Worm (Caenorhabditis elegans) whole organism, L2 larva: Measurements from ENCODE around the gene T11F9.10.

Source experiments
- C34F6.9 ChIP-seq: fragments of 150-350 bp; optimal IDR thresholded peaks from 2 replicates; lab custom pipeline; 2014; ENCODE audit warnings: missing biosample characterization, missing genetic modification characterization
- F13H6.1 ChIP-seq: sonication (generic microtip); optimal IDR thresholded peaks from 2 replicates; lab custom pipeline; 2016; ENCODE audit warnings: missing genetic modification characterization, missing compliant biosample characterization
- R02D3.7 ChIP-seq: fragments of 150-350 bp; optimal IDR thresholded peaks from 2 replicates; lab custom pipeline; 2014; ENCODE audit warnings: missing biosample characterization, missing genetic modification characterization
- Y55F3AM.14 ChIP-seq: fragments of 200-800 bp; sonication (Bioruptor generic); optimal IDR thresholded peaks from 2 replicates; lab custom pipeline; 2018; ENCODE audit warnings: mild to moderate bottlenecking, missing genetic modification characterization, missing compliant biosample characterization
- ZK546.5 ChIP-seq: sonication (generic microtip); optimal IDR thresholded peaks from 2 replicates; lab custom pipeline; 2017; ENCODE audit warnings: missing biosample characterization, missing genetic modification characterization
- alr-1 ChIP-seq: fragments of 150-350 bp; optimal IDR thresholded peaks from 2 replicates; lab custom pipeline; 2014; ENCODE audit warnings: missing biosample characterization, missing genetic modification characterization
- aly-2 ChIP-seq: fragments of 150-350 bp; optimal IDR thresholded peaks from 2 replicates; lab custom pipeline; 2014; ENCODE audit warnings: missing biosample characterization, missing genetic modification characterization
- ama-1 ChIP-seq: fragments of 150-350 bp; optimal IDR thresholded peaks from 2 replicates; lab custom pipeline; 2018; ENCODE audit warnings: inconsistent platforms
- blmp-1 ChIP-seq: sonication (generic microtip); optimal IDR thresholded peaks from 2 replicates; lab custom pipeline; 2017; ENCODE audit warnings: missing genetic modification characterization, mild to moderate bottlenecking, missing compliant biosample characterization, antibody characterized with exemption, moderate library complexity; ENCODE audit not compliant: insufficient read depth
- ceh-16 ChIP-seq: fragments of 150-350 bp; optimal IDR thresholded peaks from 2 replicates; lab custom pipeline; 2014; ENCODE audit warnings: missing biosample characterization, missing genetic modification characterization
- ceh-82 ChIP-seq: fragments of 150-350 bp; optimal IDR thresholded peaks from 2 replicates; lab custom pipeline; 2014; ENCODE audit warnings: missing biosample characterization, missing genetic modification characterization
- crh-2 ChIP-seq: sonication (generic microtip); optimal IDR thresholded peaks from 2 replicates; lab custom pipeline; 2017; ENCODE audit warnings: missing biosample characterization, missing genetic modification characterization
- dmd-4 ChIP-seq: sonication (generic microtip); optimal IDR thresholded peaks from 2 replicates; lab custom pipeline; 2017; ENCODE audit warnings: missing biosample characterization, missing genetic modification characterization
- egl-27 ChIP-seq: sonication (generic microtip); optimal IDR thresholded peaks from 3 replicates; lab custom pipeline; 2017; ENCODE audit warnings: missing biosample characterization, missing genetic modification reagents, missing genetic modification characterization
- elt-1 ChIP-seq: fragments of 150-350 bp; optimal IDR thresholded peaks from 2 replicates; lab custom pipeline; 2014; ENCODE audit warnings: missing biosample characterization, missing genetic modification characterization
- elt-3 ChIP-seq: sonication (generic microtip); optimal IDR thresholded peaks from 2 replicates; lab custom pipeline; 2017; ENCODE audit warnings: missing biosample characterization, missing genetic modification characterization
- fos-1 ChIP-seq: fragments of 150-350 bp; optimal IDR thresholded peaks from 2 replicates; lab custom pipeline; 2014; ENCODE audit warnings: missing biosample characterization, missing genetic modification characterization
- gmeb-1 ChIP-seq: fragments of 150-350 bp; optimal IDR thresholded peaks from 2 replicates; lab custom pipeline; 2014; ENCODE audit warnings: missing biosample characterization, missing genetic modification characterization
- lin-11 ChIP-seq: fragments of 150-350 bp; sonication (generic microtip); optimal IDR thresholded peaks from 2 replicates; lab custom pipeline; 2014; ENCODE audit warnings: missing biosample characterization, missing genetic modification characterization, inconsistent platforms, mixed read lengths
- lin-13 ChIP-seq: fragments of 150-350 bp; optimal IDR thresholded peaks from 2 replicates; lab custom pipeline; 2014; ENCODE audit warnings: missing biosample characterization, missing genetic modification reagents, missing genetic modification characterization
- lin-39 ChIP-seq: fragments of 150-350 bp; optimal IDR thresholded peaks from 2 replicates; lab custom pipeline; 2014; ENCODE audit warnings: missing biosample characterization, missing genetic modification reagents, missing genetic modification characterization
- lsy-2 ChIP-seq, 2 experiments: fragments of 150-350 bp in 1 of 2; sonication (generic microtip) in 1 of 2; optimal IDR thresholded peaks; 2 replicates each; lab custom pipeline; 2014 to 2017; ENCODE audit warnings: missing biosample characterization in 2 of 2, missing genetic modification characterization in 2 of 2
- mab-5 ChIP-seq: fragments of 150-350 bp; optimal IDR thresholded peaks from 2 replicates; lab custom pipeline; 2014; ENCODE audit warnings: missing biosample characterization, missing genetic modification characterization
- mbf-1 ChIP-seq: sonication (generic microtip); optimal IDR thresholded peaks from 2 replicates; lab custom pipeline; 2017; ENCODE audit warnings: missing biosample characterization, missing genetic modification characterization
- mdl-1 ChIP-seq, 2 experiments: fragments of 150-350 bp in 1 of 2; sonication (generic microtip) in 1 of 2; optimal IDR thresholded peaks; 2 replicates each; lab custom pipeline; 2017; ENCODE audit warnings: missing biosample characterization in 2 of 2, missing genetic modification characterization in 2 of 2
- nhr-10 ChIP-seq: sonication (generic microtip); optimal IDR thresholded peaks from 2 replicates; lab custom pipeline; 2017; ENCODE audit warnings: missing biosample characterization, missing genetic modification characterization
- nhr-11 ChIP-seq: fragments of 150-350 bp; optimal IDR thresholded peaks from 2 replicates; lab custom pipeline; 2014; ENCODE audit warnings: missing biosample characterization, missing genetic modification characterization
- nhr-12 ChIP-seq: fragments of 150-350 bp; optimal IDR thresholded peaks from 2 replicates; lab custom pipeline; 2014; ENCODE audit warnings: missing biosample characterization, missing genetic modification characterization
- nhr-129 ChIP-seq: fragments of 150-350 bp; optimal IDR thresholded peaks from 2 replicates; lab custom pipeline; 2014; ENCODE audit warnings: missing biosample characterization, missing genetic modification characterization
- nhr-21 ChIP-seq: fragments of 150-350 bp; optimal IDR thresholded peaks from 2 replicates; lab custom pipeline; 2014; ENCODE audit warnings: missing biosample characterization, missing genetic modification characterization
- nhr-23 ChIP-seq: fragments of 150-350 bp; optimal IDR thresholded peaks from 2 replicates; lab custom pipeline; 2014; ENCODE audit warnings: missing biosample characterization, missing genetic modification reagents, missing genetic modification characterization
- nhr-237 ChIP-seq: fragments of 150-350 bp; optimal IDR thresholded peaks from 2 replicates; lab custom pipeline; 2014; ENCODE audit warnings: missing biosample characterization, missing genetic modification characterization
- nhr-25 ChIP-seq: fragments of 150-350 bp; sonication (generic microtip); optimal IDR thresholded peaks from 3 replicates; lab custom pipeline; 2014; ENCODE audit warnings: missing biosample characterization, missing genetic modification characterization
- nhr-6 ChIP-seq: fragments of 150-350 bp; optimal IDR thresholded peaks from 2 replicates; lab custom pipeline; 2014; ENCODE audit warnings: missing biosample characterization, missing genetic modification characterization
- nhr-77 ChIP-seq: fragments of 150-350 bp; optimal IDR thresholded peaks from 2 replicates; lab custom pipeline; 2014; ENCODE audit warnings: missing biosample characterization, missing genetic modification characterization
- peb-1 ChIP-seq: fragments of 150-350 bp; optimal IDR thresholded peaks from 2 replicates; lab custom pipeline; 2014; ENCODE audit warnings: missing biosample characterization, missing genetic modification characterization
- sem-4 ChIP-seq: fragments of 150-350 bp; optimal IDR thresholded peaks from 2 replicates; lab custom pipeline; 2014; ENCODE audit warnings: missing biosample characterization, missing genetic modification reagents, missing genetic modification characterization
- skn-1 ChIP-seq: sonication (generic microtip); optimal IDR thresholded peaks from 2 replicates; lab custom pipeline; 2017; ENCODE audit warnings: missing biosample characterization, missing genetic modification characterization
- sma-3 ChIP-seq: sonication (generic microtip); optimal IDR thresholded peaks from 2 replicates; lab custom pipeline; 2016; ENCODE audit warnings: missing genetic modification reagents, missing genetic modification characterization, missing compliant biosample characterization
- sma-9 ChIP-seq, 2 experiments: fragments of 150-350 bp in 1 of 2; sonication (generic microtip) in 1 of 2; optimal IDR thresholded peaks; 2 replicates each; lab custom pipeline; 2014 to 2016; ENCODE audit warnings: missing genetic modification characterization in 2 of 2, mild to moderate bottlenecking in 1 of 2, missing biosample characterization in 1 of 2, missing compliant biosample characterization in 1 of 2, missing genetic modification reagents in 1 of 2, moderate library complexity in 1 of 2
- snpc-4 ChIP-seq: fragments of 150-350 bp; optimal IDR thresholded peaks from 2 replicates; lab custom pipeline; 2014; ENCODE audit warnings: missing biosample characterization, missing genetic modification characterization
- unc-39 ChIP-seq: fragments of 150-350 bp; optimal IDR thresholded peaks from 2 replicates; lab custom pipeline; 2014; ENCODE audit warnings: missing biosample characterization, missing genetic modification characterization
- unc-55 ChIP-seq: fragments of 150-350 bp; sonication (generic microtip); optimal IDR thresholded peaks from 3 replicates; lab custom pipeline; 2014; ENCODE audit warnings: missing biosample characterization, missing genetic modification reagents, missing genetic modification characterization
- unc-62 ChIP-seq: fragments of 150-350 bp; optimal IDR thresholded peaks from 2 replicates; lab custom pipeline; 2014; ENCODE audit warnings: missing biosample characterization, missing genetic modification reagents, missing genetic modification characterization
- zag-1 ChIP-seq: fragments of 150-350 bp; optimal IDR thresholded peaks from 2 replicates; lab custom pipeline; 2014; ENCODE audit warnings: missing biosample characterization, missing genetic modification characterization
- ztf-1 ChIP-seq: fragments of 200-800 bp; sonication (Bioruptor generic); conservative IDR thresholded peaks from 2 replicates; pipeline ENCODE4 v1.3.6; 2022; ENCODE audit warnings: missing genetic modification characterization, missing compliant biosample characterization
- ztf-11 ChIP-seq: sonication (generic microtip); optimal IDR thresholded peaks from 2 replicates; lab custom pipeline; 2017; ENCODE audit warnings: missing biosample characterization, missing genetic modification characterization
- ztf-4 ChIP-seq: fragments of 150-350 bp; optimal IDR thresholded peaks from 2 replicates; lab custom pipeline; 2014; ENCODE audit warnings: missing biosample characterization, missing genetic modification characterization

Gene T11F9.10

DNA sequence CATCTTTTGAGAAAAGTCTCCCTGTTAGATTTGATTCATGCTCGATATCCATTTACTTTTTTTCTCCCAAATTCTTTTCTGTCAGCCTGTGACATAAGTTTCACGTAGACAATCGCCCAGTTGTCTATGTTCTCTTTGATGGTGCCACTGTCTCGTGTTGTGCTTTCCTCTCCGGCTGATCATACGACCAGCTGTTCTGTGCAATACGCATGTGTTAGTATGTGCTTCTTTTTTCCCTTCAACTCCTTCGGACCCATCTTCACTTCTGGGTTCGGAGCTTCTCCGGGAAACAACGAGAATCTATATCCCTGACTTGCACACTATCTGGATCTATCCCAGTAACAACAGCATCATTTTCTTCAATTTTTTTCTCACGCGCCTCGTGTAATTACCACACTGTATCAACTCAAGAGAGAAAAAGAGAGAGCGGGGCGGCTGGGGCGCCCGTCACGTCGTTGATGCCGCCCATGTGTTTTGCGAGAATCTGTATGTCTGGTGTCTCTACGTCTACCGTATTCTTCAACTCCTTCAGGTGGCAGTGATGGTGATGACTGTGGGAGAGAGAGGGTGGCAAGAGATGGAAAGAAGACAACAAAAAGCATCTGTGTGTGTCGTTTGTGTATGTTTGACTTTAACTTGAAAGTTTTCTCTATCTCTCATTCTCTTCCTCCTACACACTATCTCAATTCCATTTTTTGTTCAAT is 45.2 kb downstream of the T11F9.10 start:
- TF ChIP-seq lin-11 (tag; lab: Kevin White, UChicago) (no peak), mbf-1 (tag; lab: Kevin White, UChicago) (no peak), mab-5 (tag; lab: Kevin White, UChicago) (peak; percentile 19), elt-3 (tag; lab: Kevin White, UChicago) (no peak), ama-1 (lab: Kevin White, UChicago) (no peak), snpc-4 (no peak), crh-2 (tag; lab: Kevin White, UChicago) (peak; percentile 80), fos-1 (peak; percentile 94), gmeb-1 (tag; lab: Kevin White, UChicago) (peak; percentile 55), alr-1 (tag; lab: Kevin White, UChicago) (no peak), mdl-1 (tag; optimal IDR thresholded peaks at IDR 0.05; lab: Kevin White, UChicago) (peak; percentile 46 to 83), ztf-4 (peak; percentile 38), egl-27 (tag; lab: Kevin White, UChicago) (peak; percentile 77), nhr-21 (tag; lab: Kevin White, UChicago) (peak; percentile 77), Y55F3AM.14 (GFP tag; lab: Kevin White, UChicago) (peak; percentile 73), aly-2 (tag; lab: Kevin White, UChicago) (no peak), elt-1 (tag; lab: Kevin White, UChicago) (no peak), ztf-1 (no peak), peb-1 (tag; lab: Kevin White, UChicago) (no peak), nhr-77 (tag; lab: Kevin White, UChicago) (no peak), R02D3.7 (no peak), lsy-2 (tag; optimal IDR thresholded peaks at IDR 0.05; lab: Kevin White, UChicago) (peak; percentile 13 to 80), nhr-12 (tag; lab: Kevin White, UChicago) (no peak), ztf-11 (tag; lab: Kevin White, UChicago) (no peak), F13H6.1 (tag; lab: Kevin White, UChicago) (peak; percentile 96), sma-3 (GFP tag; lab: Kevin White, UChicago) (peak; percentile 91), lin-13 (GFP tag; lab: Kevin White, UChicago) (peak; percentile 76), nhr-11 (tag; lab: Kevin White, UChicago) (no peak), nhr-25 (peak; percentile 95), unc-62 (GFP tag; lab: Kevin White, UChicago) (no peak), blmp-1 (tag; lab: Kevin White, UChicago) (peak; percentile 96), zag-1 (no peak), unc-55 (GFP tag; lab: Kevin White, UChicago) (no peak), nhr-6 (tag; lab: Kevin White, UChicago) (peak; percentile 73), nhr-10 (no peak), lin-39 (tag; lab: Kevin White, UChicago) (no peak), ceh-16 (no peak), ZK546.5 (tag; lab: Kevin White, UChicago) (no peak), C34F6.9 (tag; lab: Kevin White, UChicago) (peak; percentile 65), dmd-4 (tag; lab: Kevin White, UChicago) (no peak), ceh-82 (tag; lab: Kevin White, UChicago) (no peak), unc-39 (tag; lab: Kevin White, UChicago) (no peak), sma-9 (GFP tag; optimal IDR thresholded peaks at IDR 0.05; lab: Kevin White, UChicago) (peak; percentile 97), sma-9 (tag; optimal IDR thresholded peaks at IDR 0.05; lab: Kevin White, UChicago) (no peak), skn-1 (tag; lab: Kevin White, UChicago) (no peak), nhr-23 (tag; lab: Kevin White, UChicago) (no peak), nhr-129 (tag; lab: Kevin White, UChicago) (peak; percentile 90), sem-4 (tag; lab: Kevin White, UChicago) (peak; percentile 82), nhr-237 (tag; lab: Kevin White, UChicago) (no peak)
